Fruit fly (Drosophila melanogaster) whole organism, wandering third instar larva: ENCODE results near the gene vret.

Experiments used
- Abd-B ChIP-seq: fragments of >200 bp; optimal IDR thresholded peaks from 2 replicates; lab custom pipeline; 2017; ENCODE audit warnings: missing biosample characterization, missing genetic modification characterization
- Sp1 ChIP-seq: fragments of 200-800 bp; sonication (Bioruptor generic); optimal IDR thresholded peaks from 3 replicates; lab custom pipeline; 2019; ENCODE audit warnings: missing biosample characterization, mild to moderate bottlenecking, missing genetic modification characterization, moderate library complexity
- dl ChIP-seq, 2 experiments: fragments of 175-275, 200-275 bp in 1 of 2; fragments of 200-275 bp in 1 of 2; sonication (Bioruptor generic); optimal IDR thresholded peaks; lab custom pipeline; 2018; ENCODE audit warnings: mild to moderate bottlenecking in 2 of 2, missing biosample characterization in 2 of 2, missing genetic modification characterization in 2 of 2, moderate library complexity in 2 of 2; ENCODE audit not compliant: partially characterized antibody in 2 of 2, insufficient read depth in 1 of 2
- pan ChIP-seq: fragments of >200 bp; optimal IDR thresholded peaks from 2 replicates; lab custom pipeline; 2017
- sv ChIP-seq: fragments of 200-800 bp; sonication (Bioruptor generic); optimal IDR thresholded peaks from 3 replicates; lab custom pipeline; 2016; ENCODE audit warnings: missing biosample characterization, missing genetic modification characterization
- usp ChIP-seq: fragments of >200 bp; optimal IDR thresholded peaks from 2 replicates; lab custom pipeline; 2017; ENCODE audit warnings: missing biosample characterization, missing genetic modification characterization

dm6 chr3R:22707178-22707577, 38.2 kb downstream of the vret start, which contains the start of gene CG13842:
- TF ChIP-seq Sp1 (GFP tag; lab: Kevin White, UChicago) (no peak), usp (no peak), dl (GFP tag; optimal IDR thresholded peaks at IDR 0.05; lab: Kevin White, UChicago; ENCODE audit: insufficient read depth in 1 of 2, partially characterized antibody in 2 of 2) (no peak), pan (lab: Kevin White, UChicago) (no peak), Abd-B (GFP tag; lab: Kevin White, UChicago) (no peak), sv (no peak)
